Worm (Caenorhabditis elegans) whole organism, L4 larva: ENCODE data around the gene clec-56.

Experiments
- F44E2.7 ChIP-seq: fragments of 200-800 bp; sonication (Bioruptor generic); IDR thresholded peaks from 2 replicates; pipeline ENCODE4 v2.1.2; 2022; ENCODE audit warnings: missing genetic modification characterization, missing compliant biosample characterization
- T20F7.1 ChIP-seq: fragments of 200-800 bp; sonication (Bioruptor generic); optimal IDR thresholded peaks from 2 replicates; lab custom pipeline; 2018; ENCODE audit warnings: mild to moderate bottlenecking, missing genetic modification characterization, missing compliant biosample characterization
- Y48G9A.11 ChIP-seq: fragments of 200-800 bp; sonication (Bioruptor generic); IDR thresholded peaks from 2 replicates; pipeline ENCODE4 v1.3.6; 2022; ENCODE audit warnings: missing genetic modification reagents, missing genetic modification characterization, missing compliant biosample characterization
- aha-1 ChIP-seq: fragments of 150-350 bp; peaks from one replicate; lab custom pipeline; 2014; ENCODE audit warnings: missing biosample characterization, missing genetic modification characterization
- arid-1 ChIP-seq: fragments of 200-800 bp; sonication (Bioruptor generic); conservative IDR thresholded peaks from 2 replicates; pipeline ENCODE4 v1.3.6; 2022; ENCODE audit warnings: missing genetic modification reagents, missing genetic modification characterization, missing compliant biosample characterization
- ceh-28 ChIP-seq: fragments of 150-350 bp; optimal IDR thresholded peaks from 2 replicates; lab custom pipeline; 2014; ENCODE audit warnings: missing biosample characterization, missing genetic modification reagents, missing genetic modification characterization
- cey-2 ChIP-seq: sonication (generic microtip); optimal IDR thresholded peaks from 3 replicates; lab custom pipeline; 2017; ENCODE audit warnings: missing genetic modification characterization, mild to moderate bottlenecking, missing compliant biosample characterization, antibody characterized with exemption, borderline replicate concordance; ENCODE audit not compliant: insufficient read depth
- ctbp-1 ChIP-seq: fragments of 200-800 bp; sonication (Bioruptor generic); IDR thresholded peaks from 2 replicates; pipeline ENCODE4 v1.3.6; 2022; ENCODE audit warnings: missing genetic modification reagents, missing genetic modification characterization, missing compliant biosample characterization
- daf-12 ChIP-seq: fragments of 150-350 bp; optimal IDR thresholded peaks from 2 replicates; lab custom pipeline; 2014; ENCODE audit warnings: missing biosample characterization, missing genetic modification reagents, missing genetic modification characterization
- daf-16 ChIP-seq, 3 experiments: sonication (generic microtip); optimal IDR thresholded peaks; 2 replicates each; lab custom pipeline; 2016 to 2017; ENCODE audit warnings: missing genetic modification characterization in 3 of 3, missing genetic modification reagents in 3 of 3, mild to moderate bottlenecking in 2 of 3, missing compliant biosample characterization in 2 of 3, missing biosample characterization in 1 of 3, moderate library complexity in 1 of 3
- egl-43 ChIP-seq: fragments of 200-800 bp; sonication (Bioruptor generic); IDR thresholded peaks from 2 replicates; pipeline ENCODE4 v1.3.6; 2022; ENCODE audit warnings: missing genetic modification reagents, missing genetic modification characterization, missing compliant biosample characterization
- hif-1 ChIP-seq, 2 experiments: sonication (generic microtip); optimal IDR thresholded peaks; 2 replicates each; lab custom pipeline; 2016 to 2017; ENCODE audit warnings: missing compliant biosample characterization in 2 of 2, missing genetic modification characterization in 2 of 2, missing genetic modification reagents in 2 of 2, missing genotype in 2 of 2, mild to moderate bottlenecking in 1 of 2
- hlh-11 ChIP-seq: fragments of 200-800 bp; sonication (Bioruptor generic); optimal IDR thresholded peaks from 2 replicates; lab custom pipeline; 2018; ENCODE audit warnings: mild to moderate bottlenecking, missing genetic modification characterization, missing compliant biosample characterization
- hlh-30 ChIP-seq: sonication (generic microtip); optimal IDR thresholded peaks from 2 replicates; lab custom pipeline; 2017; ENCODE audit warnings: antibody characterized with exemption, mild to moderate bottlenecking, missing genetic modification characterization, missing compliant biosample characterization; ENCODE audit not compliant: insufficient read depth
- hmg-1.1 ChIP-seq: fragments of 200-800 bp; sonication (Bioruptor generic); IDR thresholded peaks from 2 replicates; pipeline ENCODE4 v1.3.6; 2022; ENCODE audit warnings: missing genetic modification reagents, missing genetic modification characterization, missing compliant biosample characterization
- lin-13 ChIP-seq: fragments of 150-350 bp; optimal IDR thresholded peaks from 2 replicates; lab custom pipeline; 2014; ENCODE audit warnings: missing biosample characterization, missing genetic modification reagents, missing genetic modification characterization
- lin-15B ChIP-seq: fragments of 150-350 bp; sonication (generic microtip); optimal IDR thresholded peaks from 3 replicates; lab custom pipeline; 2014; ENCODE audit warnings: missing biosample characterization, missing genetic modification characterization
- lsy-2 ChIP-seq, 2 experiments: fragments of 150-350 bp in 1 of 2; sonication (generic microtip) in 1 of 2; optimal IDR thresholded peaks; 2 replicates each; lab custom pipeline; 2014 to 2017; ENCODE audit warnings: missing biosample characterization in 2 of 2, missing genetic modification characterization in 2 of 2
- mdl-1 ChIP-seq, 2 experiments: fragments of 150-350 bp in 1 of 2; sonication (generic microtip) in 1 of 2; optimal IDR thresholded peaks; 2 replicates each; lab custom pipeline; 2014 to 2017; ENCODE audit warnings: missing biosample characterization in 2 of 2, missing genetic modification characterization in 2 of 2
- mep-1 ChIP-seq: fragments of 150-350 bp; sonication (generic microtip); optimal IDR thresholded peaks from 3 replicates; lab custom pipeline; 2014; ENCODE audit warnings: missing biosample characterization, missing genetic modification characterization
- mes-2 ChIP-seq: sonication (generic microtip); optimal IDR thresholded peaks from 2 replicates; lab custom pipeline; 2016; ENCODE audit warnings: missing genotype, mild to moderate bottlenecking, missing genetic modification characterization, missing compliant biosample characterization; ENCODE audit not compliant: poor library complexity, severe bottlenecking
- mxl-3 ChIP-seq: fragments of 200-800 bp; sonication (Bioruptor generic); optimal IDR thresholded peaks from 2 replicates; lab custom pipeline; 2018; ENCODE audit warnings: mild to moderate bottlenecking, missing genetic modification characterization, missing compliant biosample characterization
- nhr-102 ChIP-seq: sonication (generic microtip); optimal IDR thresholded peaks from 2 replicates; lab custom pipeline; 2016; ENCODE audit warnings: mild to moderate bottlenecking, missing genetic modification characterization, moderate library complexity, missing compliant biosample characterization
- nhr-237 ChIP-seq: sonication (generic microtip); optimal IDR thresholded peaks from 2 replicates; lab custom pipeline; 2017; ENCODE audit warnings: missing biosample characterization, missing genetic modification characterization
- nhr-25 ChIP-seq: sonication (generic microtip); optimal IDR thresholded peaks from 2 replicates; lab custom pipeline; 2017; ENCODE audit warnings: missing genetic modification characterization, mild to moderate bottlenecking, missing compliant biosample characterization, antibody characterized with exemption, moderate library complexity, borderline replicate concordance; ENCODE audit not compliant: insufficient read depth
- nhr-28 ChIP-seq: fragments of 150-350 bp; optimal IDR thresholded peaks from 2 replicates; lab custom pipeline; 2014; ENCODE audit warnings: missing biosample characterization, missing genetic modification characterization
- nhr-42 ChIP-seq: fragments of 200-800 bp; sonication (Bioruptor generic); IDR thresholded peaks from 2 replicates; pipeline ENCODE4 v1.3.6; 2022; ENCODE audit warnings: missing genetic modification characterization, missing compliant biosample characterization
- nhr-6 ChIP-seq: fragments of 150-350 bp; optimal IDR thresholded peaks from 2 replicates; lab custom pipeline; 2014; ENCODE audit warnings: missing biosample characterization, missing genetic modification characterization
- nhr-77 ChIP-seq: fragments of 150-350 bp; optimal IDR thresholded peaks from 2 replicates; lab custom pipeline; 2014; ENCODE audit warnings: missing biosample characterization, missing genetic modification characterization
- php-3 ChIP-seq: fragments of 200-800 bp; sonication (Bioruptor generic); IDR thresholded peaks from 2 replicates; pipeline ENCODE4 v1.3.6; 2022; ENCODE audit warnings: missing genetic modification reagents, missing genetic modification characterization, missing compliant biosample characterization
- rbr-2 ChIP-seq: sonication (generic microtip); optimal IDR thresholded peaks from 2 replicates; lab custom pipeline; 2016; ENCODE audit warnings: missing genotype, missing genetic modification characterization, missing compliant biosample characterization
- unc-130 ChIP-seq: sonication (generic microtip); optimal IDR thresholded peaks from 2 replicates; lab custom pipeline; 2016; ENCODE audit warnings: missing genetic modification reagents, missing genetic modification characterization, missing compliant biosample characterization
- unc-62 ChIP-seq, 3 experiments: fragments of 150-350 bp in 1 of 3; sonication (generic microtip); optimal IDR thresholded peaks in 2 of 3; peaks in 1 of 3; 1 replicate in 1 of 3; 2 replicates in 2 of 3; lab custom pipeline; 2014 to 2017; ENCODE audit warnings: missing biosample characterization in 3 of 3, missing genetic modification characterization in 3 of 3, missing genetic modification reagents in 3 of 3, missing genotype in 1 of 3

clec-56 gene

DNA sequence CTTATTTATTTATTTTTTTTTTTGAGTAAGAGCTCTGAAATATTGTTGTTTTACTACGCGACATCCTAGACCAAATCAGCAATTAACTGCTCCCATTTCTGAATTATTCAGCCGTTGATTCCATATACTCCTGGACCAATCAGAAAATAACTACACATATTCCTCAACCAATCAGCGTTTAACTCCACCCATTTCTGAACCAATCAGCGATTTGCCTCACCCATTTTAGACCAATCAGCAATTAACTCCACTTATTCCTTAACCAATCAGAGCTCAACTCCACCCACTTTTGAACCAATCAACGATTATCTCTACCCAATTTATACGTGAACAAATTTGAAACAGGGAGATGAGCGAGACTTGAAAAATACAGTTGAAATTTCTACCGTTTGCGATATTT, 19.5 kb downstream of the clec-56 start:
- TF ChIP-seq mdl-1 (tag; optimal IDR thresholded peaks at IDR 0.05; lab: Kevin White, UChicago) (no peak), aha-1 (peak; percentile 11), mxl-3 (GFP tag; lab: Kevin White, UChicago) (no peak), unc-62 (GFP tag; optimal IDR thresholded peaks at IDR 0.05 in 1 of 2; lab: Kevin White, UChicago) (peak in 1 of 2 experiments; percentile 40), unc-62 (tag; optimal IDR thresholded peaks at IDR 0.05; lab: Kevin White, UChicago) (no peak)

DNA sequence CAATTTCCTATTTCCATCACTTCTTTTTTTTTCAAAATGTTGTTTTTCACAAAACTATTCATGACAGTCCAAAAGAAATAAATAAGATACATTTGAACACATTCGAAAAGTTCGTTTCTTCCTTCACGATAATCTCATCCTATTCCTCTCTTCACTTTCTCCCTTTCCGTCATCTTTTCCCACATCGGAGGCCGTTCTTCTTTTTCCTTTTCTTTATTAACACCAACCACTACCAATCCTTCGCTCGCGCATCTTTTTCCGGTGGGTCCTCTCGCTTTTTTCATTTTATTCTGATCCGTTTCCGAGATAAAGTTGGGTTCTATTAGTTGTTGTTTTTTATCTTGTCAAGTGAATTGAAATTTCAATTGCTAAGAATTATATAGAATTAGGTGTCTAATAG, 21.3 kb downstream of the clec-56 start:
- no peak for TF ChIP-seq nhr-42
- TF ChIP-seq rbr-2 (tag; lab: Kevin White, UChicago) = no peak
- TF ChIP-seq ceh-28 (tag; lab: Kevin White, UChicago) = no peak
- no peak for TF ChIP-seq unc-130
- no peak for TF ChIP-seq nhr-6 (tag; lab: Kevin White, UChicago)
- no peak for TF ChIP-seq nhr-102 (tag; lab: Kevin White, UChicago)
- TF ChIP-seq egl-43 (GFP tag; lab: Robert Waterston, UW) = no peak
- no peak for TF ChIP-seq hlh-30 (tag; lab: Kevin White, UChicago)
- no peak for TF ChIP-seq php-3 (GFP tag; lab: Robert Waterston, UW)

DNA sequence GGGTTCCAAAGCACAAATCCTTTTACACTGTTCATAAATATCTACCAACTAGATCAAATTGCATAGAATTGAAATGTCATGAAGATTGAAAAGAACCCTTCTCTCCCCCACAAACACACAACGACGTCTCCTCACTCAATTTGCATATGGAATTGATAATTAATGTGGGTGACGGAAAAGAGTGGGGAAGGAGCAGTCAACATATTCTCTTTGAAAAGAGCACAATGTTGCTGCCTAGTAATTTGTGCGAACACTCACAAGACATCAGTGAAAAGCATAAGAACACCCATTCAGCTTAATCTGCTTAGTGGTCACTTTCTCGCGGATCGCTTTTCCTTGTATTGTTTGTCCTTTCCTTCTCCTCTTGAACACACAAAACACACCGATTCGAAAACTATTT, 22.2 kb downstream of the clec-56 start:
- TF ChIP-seq nhr-237 (no peak), unc-62 (GFP tag; optimal IDR thresholded peaks at IDR 0.05 in 1 of 2; lab: Kevin White, UChicago) (peak in 1 of 2 experiments; percentile 58), unc-62 (tag; optimal IDR thresholded peaks at IDR 0.05; lab: Kevin White, UChicago) (no peak)

- TF ChIP-seq php-3 (GFP tag; lab: Robert Waterston, UW) = no peak
- TF ChIP-seq nhr-6 (tag; lab: Kevin White, UChicago) = peak; percentile 62
- TF ChIP-seq mxl-3 (GFP tag; lab: Kevin White, UChicago) = no peak
- TF ChIP-seq egl-43 (GFP tag; lab: Robert Waterston, UW) = no peak
- TF ChIP-seq nhr-28 = peak; percentile 13
- TF ChIP-seq nhr-25 = peak; percentile 4
- TF ChIP-seq nhr-237 = no peak
- peak in 1 of 2 experiments; percentile 16 for TF ChIP-seq unc-62 (GFP tag; optimal IDR thresholded peaks at IDR 0.05 in 1 of 2; lab: Kevin White, UChicago)
- TF ChIP-seq unc-62 (tag; optimal IDR thresholded peaks at IDR 0.05; lab: Kevin White, UChicago) = no peak
Observed at ce11 chrV:14498204-14498603, 24.0 kb downstream of the clec-56 start.

DNA sequence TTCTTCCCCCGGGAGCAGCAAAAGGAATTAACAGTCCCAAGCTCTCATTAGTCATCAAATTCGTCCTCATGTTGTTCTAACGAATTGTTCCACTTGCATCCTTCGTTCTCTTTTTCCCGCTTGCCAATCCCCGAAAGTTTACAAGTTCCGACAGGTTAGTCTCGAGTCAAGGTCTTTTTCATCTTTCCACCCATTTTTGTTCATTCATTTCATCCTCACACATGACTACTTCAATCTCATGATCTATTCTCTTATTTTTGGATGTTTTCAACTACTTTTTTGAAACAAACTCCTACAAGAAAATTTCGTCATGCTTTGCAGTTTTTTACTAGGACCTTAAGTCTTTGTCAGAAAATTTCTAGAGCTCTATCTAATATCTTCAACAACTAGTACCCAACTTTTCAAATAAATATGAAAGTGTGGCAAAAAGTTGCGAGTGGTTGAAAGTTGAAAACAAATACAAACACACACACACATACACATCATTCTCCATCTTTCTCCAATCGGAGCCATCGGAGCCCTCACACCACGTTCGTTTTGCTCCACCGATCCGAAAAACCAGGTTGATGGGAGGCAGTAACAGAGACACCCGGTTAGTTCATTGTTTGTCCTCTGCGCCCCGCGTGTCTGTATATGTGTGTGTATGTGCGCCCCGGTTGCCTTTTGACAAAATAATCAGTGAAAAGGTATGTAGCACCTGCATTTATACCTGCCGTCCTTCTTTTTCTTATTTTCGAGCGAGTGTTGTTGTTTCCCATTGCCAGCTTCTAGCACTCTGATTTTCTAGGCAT, 25.1 kb downstream of the clec-56 start:
- no peak for TF ChIP-seq daf-16 (GFP tag; optimal IDR thresholded peaks at IDR 0.05; lab: Kevin White, UChicago)
- peak; percentile 32 for TF ChIP-seq daf-16 (tag; optimal IDR thresholded peaks at IDR 0.05; lab: Kevin White, UChicago)
- no peak for TF ChIP-seq ctbp-1
- TF ChIP-seq daf-12 (tag; lab: Kevin White, UChicago) = no peak
- 0 out of 2 replicates have a peak, but pooled peaks have one; percentile 32 for TF ChIP-seq hmg-1.1 (GFP tag; lab: Robert Waterston, UW)
- TF ChIP-seq nhr-28 = peak; percentile 38
- TF ChIP-seq hlh-30 (tag; lab: Kevin White, UChicago) = peak; percentile 48
- TF ChIP-seq egl-43 (GFP tag; lab: Robert Waterston, UW) = peak; percentile 30; the same call in 1 of the 2 replicates
- TF ChIP-seq hlh-11 (tag; lab: Kevin White, UChicago) = peak; percentile 11
- no peak for TF ChIP-seq lsy-2 (tag; optimal IDR thresholded peaks at IDR 0.05; lab: Kevin White, UChicago)

- peak; percentile 23 for TF ChIP-seq mes-2 (tag; lab: Kevin White, UChicago)
- TF ChIP-seq nhr-6 (tag; lab: Kevin White, UChicago) = peak; percentile 33
- no peak for TF ChIP-seq nhr-77 (tag; lab: Kevin White, UChicago)
- TF ChIP-seq nhr-25 = no peak
- no peak for TF ChIP-seq hlh-11 (tag; lab: Kevin White, UChicago)
- TF ChIP-seq cey-2 (tag; lab: Kevin White, UChicago) = no peak
- TF ChIP-seq nhr-28 = peak; percentile 20
- TF ChIP-seq unc-62 (GFP tag; optimal IDR thresholded peaks at IDR 0.05 in 1 of 2; lab: Kevin White, UChicago) = no peak
- no peak for TF ChIP-seq unc-62 (tag; optimal IDR thresholded peaks at IDR 0.05; lab: Kevin White, UChicago)
- no peak for TF ChIP-seq F44E2.7
- no peak for TF ChIP-seq T20F7.1 (GFP tag; lab: Kevin White, UChicago)
- TF ChIP-seq lin-13 (GFP tag; lab: Kevin White, UChicago) = no peak
- peak; percentile 24 for TF ChIP-seq mep-1 (tag; lab: Kevin White, UChicago)
- no peak for TF ChIP-seq Y48G9A.11 (GFP tag; lab: Robert Waterston, UW)
- no peak for TF ChIP-seq hif-1 (tag; optimal IDR thresholded peaks at IDR 0.05; lab: Kevin White, UChicago)
- TF ChIP-seq lin-15B = no peak
- TF ChIP-seq arid-1 (GFP tag; lab: Robert Waterston, UW) = no peak
Observed at ce11 chrV:14500554-14500953, 26.4 kb downstream of the clec-56 start.
